Worm (Caenorhabditis elegans) whole organism, L2 larva: ENCODE results near the gene sre-2.

Experiments
- alr-1 ChIP-seq: fragments of 150-350 bp; optimal IDR thresholded peaks from 2 replicates; lab custom pipeline; 2014; ENCODE audit warnings: missing biosample characterization, missing genetic modification characterization
- blmp-1 ChIP-seq: sonication (generic microtip); optimal IDR thresholded peaks from 2 replicates; lab custom pipeline; 2017; ENCODE audit warnings: missing genetic modification characterization, mild to moderate bottlenecking, missing compliant biosample characterization, antibody characterized with exemption, moderate library complexity; ENCODE audit not compliant: insufficient read depth
- nhr-12 ChIP-seq: fragments of 150-350 bp; optimal IDR thresholded peaks from 2 replicates; lab custom pipeline; 2014; ENCODE audit warnings: missing biosample characterization, missing genetic modification characterization
- peb-1 ChIP-seq: fragments of 150-350 bp; optimal IDR thresholded peaks from 2 replicates; lab custom pipeline; 2014; ENCODE audit warnings: missing biosample characterization, missing genetic modification characterization
- snpc-4 ChIP-seq: fragments of 150-350 bp; optimal IDR thresholded peaks from 2 replicates; lab custom pipeline; 2014; ENCODE audit warnings: missing biosample characterization, missing genetic modification characterization

- TF ChIP-seq peb-1 (tag; lab: Kevin White, UChicago) (no peak), alr-1 (tag; lab: Kevin White, UChicago) (no peak), blmp-1 (no peak), snpc-4 (tag; lab: Kevin White, UChicago) (no peak), nhr-12 (tag; lab: Kevin White, UChicago) (no peak)
These were observed 24.2 kb upstream of the sre-2 start for ce11 chrII:8126132-8126531.
